Fruit fly (Drosophila melanogaster): Measurements from ENCODE around the gene CG4887.

Gene CG4887

DNA sequence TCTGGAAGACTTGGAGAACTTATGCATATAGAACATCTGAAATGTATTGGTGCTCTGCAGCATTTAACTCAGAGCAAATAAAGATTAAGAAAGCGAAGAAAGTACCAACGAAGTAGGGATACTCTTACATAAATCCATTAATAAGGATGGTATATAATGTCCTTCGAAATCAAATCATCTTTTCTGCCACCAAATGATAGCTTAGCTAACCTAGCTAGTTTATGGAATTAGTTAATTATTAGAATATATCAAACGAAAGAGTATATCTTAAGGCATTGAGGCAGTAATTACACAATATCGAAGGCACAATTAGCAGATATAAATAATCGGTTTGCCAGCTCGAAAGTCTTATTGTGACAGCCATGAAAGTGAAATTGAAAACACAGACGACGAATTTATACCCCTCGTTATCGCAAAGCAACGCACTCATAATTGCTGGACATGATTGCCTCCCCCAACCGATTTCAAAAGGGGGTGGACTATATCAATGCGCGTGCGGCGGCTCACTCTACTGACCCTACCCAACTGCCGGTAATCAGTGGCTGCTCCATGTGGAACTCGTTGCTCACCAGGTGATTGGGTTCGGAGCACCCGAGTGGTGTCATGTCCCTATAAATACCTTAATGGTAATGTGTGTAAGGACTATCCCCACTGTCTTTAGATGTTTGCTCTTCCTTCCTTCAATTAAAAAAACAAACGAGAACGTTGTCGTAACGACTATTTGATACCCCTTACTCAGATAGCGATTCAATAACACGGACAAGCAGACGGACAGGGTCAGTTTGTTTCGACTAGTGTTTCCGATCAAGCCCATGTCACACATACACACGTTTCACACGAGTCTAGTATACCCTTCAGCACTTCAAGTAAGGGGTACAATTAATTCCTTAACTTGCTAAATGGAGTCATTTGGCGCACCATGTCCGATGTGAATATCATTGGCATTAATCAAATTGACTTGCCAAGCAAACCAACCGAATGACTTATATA is 28.1 kb upstream of the CG4887 start (continued):
- peak; percentile 12 for TF ChIP-seq fd64A (GFP tag; optimal IDR thresholded peaks at IDR 0.05)
- peak; percentile 40 for TF ChIP-seq lmd (GFP tag; IDR thresholded peaks at IDR 0.05)
- no peak for TF ChIP-seq Tbp (GFP tag; optimal IDR thresholded peaks at IDR 0.05)
- no peak for TF ChIP-seq C15 (GFP tag; IDR thresholded peaks at IDR 0.05)
- no peak for TF ChIP-seq gsb (GFP tag; IDR thresholded peaks at IDR 0.05)
- no peak for TF ChIP-seq fd102C (GFP tag; optimal IDR thresholded peaks at IDR 0.05)
- TF ChIP-seq CG7556 (GFP tag; optimal IDR thresholded peaks at IDR 0.05) = peak; percentile 28
- no peak for TF ChIP-seq CG10431 (GFP tag; optimal IDR thresholded peaks at IDR 0.05)
- peak; percentile 69; the same call in 2 of the 3 replicates for TF ChIP-seq ci (GFP tag; IDR thresholded peaks at IDR 0.05)
- TF ChIP-seq Awh (GFP tag; IDR thresholded peaks at IDR 0.05) = no peak
- no peak for TF ChIP-seq da (GFP tag; optimal IDR thresholded peaks at IDR 0.05)
- peak; percentile 18 for TF ChIP-seq pho (GFP tag; optimal IDR thresholded peaks at IDR 0.05)

DNA sequence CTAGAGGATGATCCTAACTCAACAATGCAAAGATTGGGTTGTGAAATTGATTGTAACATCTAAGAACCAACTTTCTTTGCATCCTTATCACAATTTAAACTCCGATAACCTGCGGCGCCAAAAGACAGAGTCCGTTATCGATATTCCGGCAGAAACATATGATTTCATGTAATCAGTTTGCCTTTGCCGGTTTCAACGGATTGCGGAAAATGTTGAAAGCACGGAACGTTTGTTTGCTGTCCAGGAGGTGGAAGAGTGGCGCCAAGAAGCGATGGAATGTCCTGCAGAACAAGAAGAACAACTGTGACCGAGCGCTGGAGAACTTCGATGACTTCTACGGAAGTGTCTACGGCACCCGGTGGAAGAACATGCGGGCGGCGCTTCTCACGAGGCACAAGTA is 25.2 kb upstream of the CG4887 start:
- TF ChIP-seq ken (GFP tag; IDR thresholded peaks at IDR 0.05) (no peak), ftz-f1 (GFP tag; optimal IDR thresholded peaks at IDR 0.05) (no peak), CG30020 (tag; optimal IDR thresholded peaks at IDR 0.05) (no peak), gcm (GFP tag; optimal IDR thresholded peaks at IDR 0.05) (peak; percentile 88), pzg (GFP tag; optimal IDR thresholded peaks at IDR 0.05) (peak; percentile 30), CG7963 (GFP tag; IDR thresholded peaks at IDR 0.05; ENCODE audit: partially characterized antibody) (peak; percentile 53; the same call in 2 of the 3 replicates), sob (GFP tag; IDR thresholded peaks at IDR 0.05) (no peak), ro (GFP tag; IDR thresholded peaks at IDR 0.05) (no peak), PHDP (tag; optimal IDR thresholded peaks at IDR 0.05) (no peak), CG10462 (GFP tag; optimal IDR thresholded peaks at IDR 0.05) (no peak), hbn (GFP tag; IDR thresholded peaks at IDR 0.05; ENCODE audit: partially characterized antibody) (peak; percentile 53; the same call in 1 of the 2 replicates), CG34224 (GFP tag; IDR thresholded peaks at IDR 0.05; ENCODE audit: partially characterized antibody) (peak; percentile 72), kah (GFP tag; optimal IDR thresholded peaks at IDR 0.05) (no peak), CG5245 (GFP tag; optimal IDR thresholded peaks at IDR 0.05) (no peak), CG11695 (GFP tag; IDR thresholded peaks at IDR 0.05) (no peak), ash1 (GFP tag; optimal IDR thresholded peaks at IDR 0.05) (no peak), mam (GFP tag; optimal IDR thresholded peaks at IDR 0.05) (no peak), CG10431 (GFP tag; optimal IDR thresholded peaks at IDR 0.05) (peak; percentile 46), crc (GFP tag; optimal IDR thresholded peaks at IDR 0.05) (no peak), tup (GFP tag; optimal IDR thresholded peaks at IDR 0.05) (no peak), Bgb (GFP tag; IDR thresholded peaks at IDR 0.05; ENCODE audit: partially characterized antibody) (peak; percentile 43; the same call in 1 of the 2 replicates), CG11398 (GFP tag; optimal IDR thresholded peaks at IDR 0.05) (no peak), CG4404 (GFP tag; IDR thresholded peaks at IDR 0.05) (no peak), wor (GFP tag; IDR thresholded peaks at IDR 0.05) (no peak), sug (tag; optimal IDR thresholded peaks at IDR 0.05) (no peak), Dp (GFP tag; optimal IDR thresholded peaks at IDR 0.05) (peak; percentile 87), gro (GFP tag; optimal IDR thresholded peaks at IDR 0.05) (no peak), CG33557 (GFP tag; optimal IDR thresholded peaks at IDR 0.05) (no peak), CG14860 (GFP tag; IDR thresholded peaks at IDR 0.05; ENCODE audit: partially characterized antibody) (peak; percentile 59; the same call in 2 of the 3 replicates), Tbp (GFP tag; optimal IDR thresholded peaks at IDR 0.05) (no peak), danr (GFP tag; IDR thresholded peaks at IDR 0.05) (no peak), CG13296 (GFP tag; optimal IDR thresholded peaks at IDR 0.05) (no peak), CG18476 (GFP tag; optimal IDR thresholded peaks at IDR 0.05) (no peak), cwo (GFP tag; optimal IDR thresholded peaks at IDR 0.05) (no peak), Scr (GFP tag; IDR thresholded peaks at IDR 0.05; ENCODE audit: partially characterized antibody) (peak; percentile 58), stc (GFP tag; IDR thresholded peaks at IDR 0.05) (no peak), luna (GFP tag; optimal IDR thresholded peaks at IDR 0.05) (no peak), Dip2 (GFP tag; IDR thresholded peaks at IDR 0.05) (no peak)
